Worm (Caenorhabditis elegans): ENCODE data around the gene T09F5.1.

T09F5.1 gene

DNA sequence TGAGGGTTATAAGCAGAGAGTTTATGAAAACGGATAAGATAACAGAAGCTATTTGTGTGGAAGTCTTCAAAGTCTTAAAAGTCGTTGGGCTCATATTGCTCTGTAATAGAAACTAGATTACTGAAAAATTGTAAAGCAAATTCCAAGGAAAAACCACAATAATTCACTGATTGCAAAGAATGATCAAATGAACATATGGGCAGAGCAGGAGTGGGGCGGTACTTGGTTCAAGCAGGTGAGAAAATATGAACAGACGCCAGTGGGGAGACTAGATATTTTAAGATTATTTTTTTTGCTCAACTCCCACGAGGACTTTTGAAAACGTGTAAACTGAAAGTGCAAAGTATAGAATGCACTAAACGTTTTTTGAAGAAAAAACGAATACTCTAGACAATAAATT, 16.5 kb upstream of the T09F5.1 start, which contains the start of gene str-171:
TSS of gene str-171 (minus strand) at position 101 of the 400 bp plus-strand sequence.
- TF ChIP-seq mdl-1 (tag; optimal IDR thresholded peaks at IDR 0.05) (no peak), nhr-237 (tag; optimal IDR thresholded peaks at IDR 0.05) (no peak), skn-1 (tag; optimal IDR thresholded peaks at IDR 0.05) (no peak), nhr-21 (tag; optimal IDR thresholded peaks at IDR 0.05) (no peak), nhr-25 (tag; optimal IDR thresholded peaks at IDR 0.05) (no peak), nhr-11 (tag; optimal IDR thresholded peaks at IDR 0.05) (no peak), Y55F3AM.14 (GFP tag; optimal IDR thresholded peaks at IDR 0.05) (no peak), unc-55 (GFP tag; optimal IDR thresholded peaks at IDR 0.05) (no peak), R02D3.7 (tag; optimal IDR thresholded peaks at IDR 0.05) (no peak), ZK546.5 (tag; optimal IDR thresholded peaks at IDR 0.05) (no peak), lin-13 (GFP tag; optimal IDR thresholded peaks at IDR 0.05) (no peak), sem-4 (tag; optimal IDR thresholded peaks at IDR 0.05) (no peak), ceh-16 (tag; optimal IDR thresholded peaks at IDR 0.05) (no peak)

DNA sequence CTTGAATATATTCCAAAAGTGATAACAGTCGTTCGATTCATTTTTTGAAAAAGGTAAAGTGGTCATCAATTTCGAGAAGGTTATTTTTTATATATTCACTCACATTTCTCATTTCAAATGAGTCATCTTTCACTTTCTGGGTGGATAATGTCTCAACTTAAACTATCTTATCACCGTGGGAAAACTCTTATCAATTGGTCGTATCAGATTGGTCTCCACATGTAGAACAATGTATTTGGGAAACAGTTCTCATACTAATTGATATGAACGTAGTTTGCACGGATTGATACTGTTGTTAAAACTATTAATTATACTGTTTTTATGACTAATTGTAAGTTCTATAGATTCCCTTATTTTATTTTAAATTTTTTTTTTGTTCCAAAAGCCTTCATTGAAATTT, 15.1 kb upstream of the T09F5.1 start:
- TF ChIP-seq ztf-1 (GFP tag; conservative IDR thresholded peaks at IDR 0.05) (no peak), fos-1 (tag; optimal IDR thresholded peaks at IDR 0.05) (peak; percentile 85)

DNA sequence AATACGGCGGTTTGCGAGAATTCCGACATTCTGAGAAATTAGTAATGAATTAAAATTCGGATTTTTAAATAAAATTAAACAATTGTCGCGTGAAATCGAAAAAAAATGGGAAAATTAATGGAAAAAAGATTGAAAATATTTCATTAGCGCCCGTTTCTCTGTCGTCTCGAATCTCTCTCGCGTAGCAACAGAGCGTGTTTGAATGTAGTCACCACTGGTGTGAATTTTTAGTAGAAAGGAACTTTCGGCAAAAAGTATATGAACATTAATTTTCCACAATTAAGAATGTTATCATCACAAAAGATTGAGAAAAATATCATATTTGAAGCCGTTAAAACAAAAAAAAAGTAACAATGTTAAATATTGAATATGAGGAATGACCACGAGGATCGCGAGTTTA, 12.1 kb upstream of the T09F5.1 start, which contains the start of gene aipl-1:
TSS of gene aipl-1 (minus strand) at position 30 of the 400 bp plus-strand sequence.
- no peak for TF ChIP-seq R02D3.7 (tag; optimal IDR thresholded peaks at IDR 0.05)
- TF ChIP-seq unc-55 (GFP tag; optimal IDR thresholded peaks at IDR 0.05) = peak; percentile 97
- no peak for TF ChIP-seq nhr-10 (tag; optimal IDR thresholded peaks at IDR 0.05)
- peak; percentile 21 for TF ChIP-seq egl-27 (tag; optimal IDR thresholded peaks at IDR 0.05)
- peak; percentile 86 for TF ChIP-seq nhr-129 (tag; optimal IDR thresholded peaks at IDR 0.05)
- no peak for TF ChIP-seq nhr-77 (tag; optimal IDR thresholded peaks at IDR 0.05)
- TF ChIP-seq ceh-82 (tag; optimal IDR thresholded peaks at IDR 0.05) = peak; percentile 52
- TF ChIP-seq dmd-4 (tag; optimal IDR thresholded peaks at IDR 0.05) = no peak
- TF ChIP-seq blmp-1 (tag; optimal IDR thresholded peaks at IDR 0.05; ENCODE audit: insufficient read depth) = peak; percentile 72
- TF ChIP-seq nhr-21 (tag; optimal IDR thresholded peaks at IDR 0.05) = peak; percentile 60
- no peak for TF ChIP-seq mbf-1 (tag; optimal IDR thresholded peaks at IDR 0.05)
- no peak for TF ChIP-seq nhr-237 (tag; optimal IDR thresholded peaks at IDR 0.05)
- TF ChIP-seq lin-11 (tag; optimal IDR thresholded peaks at IDR 0.05) = no peak
- TF ChIP-seq ztf-1 (GFP tag; conservative IDR thresholded peaks at IDR 0.05) = no peak
- TF ChIP-seq sma-9 (GFP tag; optimal IDR thresholded peaks at IDR 0.05) = peak; percentile 79
- TF ChIP-seq sma-9 (tag; optimal IDR thresholded peaks at IDR 0.05) = no peak
- no peak for TF ChIP-seq nhr-6 (tag; optimal IDR thresholded peaks at IDR 0.05)
- peak; percentile 72 for TF ChIP-seq fos-1 (tag; optimal IDR thresholded peaks at IDR 0.05)
- TF ChIP-seq ztf-11 (tag; optimal IDR thresholded peaks at IDR 0.05) = no peak
- no peak for TF ChIP-seq mab-5 (tag; optimal IDR thresholded peaks at IDR 0.05)
- no peak for TF ChIP-seq peb-1 (tag; optimal IDR thresholded peaks at IDR 0.05)
- TF ChIP-seq skn-1 (tag; optimal IDR thresholded peaks at IDR 0.05) = no peak
- no peak for TF ChIP-seq aly-2 (tag; optimal IDR thresholded peaks at IDR 0.05)
- TF ChIP-seq lin-13 (GFP tag; optimal IDR thresholded peaks at IDR 0.05) = peak; percentile 83
- TF ChIP-seq ztf-4 (tag; optimal IDR thresholded peaks at IDR 0.05) = peak; percentile 16
- TF ChIP-seq sem-4 (tag; optimal IDR thresholded peaks at IDR 0.05) = peak; percentile 3
- peak; percentile 90 for TF ChIP-seq C34F6.9 (tag; optimal IDR thresholded peaks at IDR 0.05)
- TF ChIP-seq unc-62 (GFP tag; optimal IDR thresholded peaks at IDR 0.05) = no peak
- peak; percentile 63 for TF ChIP-seq sma-3 (GFP tag; optimal IDR thresholded peaks at IDR 0.05)
- TF ChIP-seq gmeb-1 (tag; optimal IDR thresholded peaks at IDR 0.05) = peak; percentile 87
- TF ChIP-seq F13H6.1 (tag; optimal IDR thresholded peaks at IDR 0.05) = peak; percentile 56
- TF ChIP-seq mdl-1 (tag; optimal IDR thresholded peaks at IDR 0.05) = no peak
- no peak for TF ChIP-seq Y55F3AM.14 (GFP tag; optimal IDR thresholded peaks at IDR 0.05)
- TF ChIP-seq zag-1 (tag; optimal IDR thresholded peaks at IDR 0.05) = peak; percentile 59
- TF ChIP-seq ZK546.5 (tag; optimal IDR thresholded peaks at IDR 0.05) = no peak
- peak; percentile 79 for TF ChIP-seq crh-2 (tag; optimal IDR thresholded peaks at IDR 0.05)
- TF ChIP-seq ama-1 (optimal IDR thresholded peaks at IDR 0.05) = no peak
- TF ChIP-seq elt-1 (tag; optimal IDR thresholded peaks at IDR 0.05) = no peak
- TF ChIP-seq alr-1 (tag; optimal IDR thresholded peaks at IDR 0.05) = no peak
- TF ChIP-seq nhr-23 (tag; optimal IDR thresholded peaks at IDR 0.05) = no peak
- peak; percentile 68 for TF ChIP-seq snpc-4 (tag; optimal IDR thresholded peaks at IDR 0.05)
- TF ChIP-seq lsy-2 (tag; optimal IDR thresholded peaks at IDR 0.05) = peak in 1 of 2 experiments; percentile 87
- TF ChIP-seq nhr-11 (tag; optimal IDR thresholded peaks at IDR 0.05) = no peak
- no peak for TF ChIP-seq ceh-16 (tag; optimal IDR thresholded peaks at IDR 0.05)

Measured in whole organism, L2 larva.